Fruit fly (Drosophila melanogaster) whole organism, embryonic: ENCODE results near the gene waw.

ENCODE experiments used
- CG10267 ChIP-seq: fragments of 200-800 bp; sonication (Bioruptor generic); optimal IDR thresholded peaks from 2 replicates; lab custom pipeline; 2018; ENCODE audit warnings: missing biosample characterization, mild to moderate bottlenecking, missing genetic modification characterization, moderate library complexity
- CG1233 ChIP-seq: fragments of 200-800 bp; sonication (Bioruptor generic); optimal IDR thresholded peaks from 4 replicates; lab custom pipeline; 2018; ENCODE audit warnings: missing biosample characterization, mild to moderate bottlenecking, missing genetic modification characterization
- CG12942 ChIP-seq: fragments of 200-800 bp; sonication (Bioruptor generic); optimal IDR thresholded peaks from 3 replicates; lab custom pipeline; 2016; ENCODE audit warnings: missing biosample characterization, missing genetic modification characterization
- CG13123 ChIP-seq: fragments of 200-800 bp; sonication (Bioruptor generic); optimal IDR thresholded peaks from 2 replicates; lab custom pipeline; 2016; ENCODE audit warnings: missing biosample characterization, missing genetic modification characterization
- CG14667 ChIP-seq: fragments of 200-800 bp; sonication (Bioruptor generic); IDR thresholded peaks from 2 replicates; pipeline ENCODE4 v1.3.6; 2022; ENCODE audit warnings: missing biosample characterization, missing genetic modification characterization
- CG15011 ChIP-seq: fragments of 200-800 bp; sonication (Bioruptor generic); optimal IDR thresholded peaks from 3 replicates; lab custom pipeline; 2018; ENCODE audit warnings: missing biosample characterization, mild to moderate bottlenecking, missing genetic modification characterization
- CG1792 ChIP-seq: fragments of 200-800 bp; sonication (Bioruptor generic); optimal IDR thresholded peaks from 2 replicates; lab custom pipeline; 2016; ENCODE audit warnings: missing biosample characterization, missing genetic modification characterization
- CG32532 ChIP-seq: fragments of 200-800 bp; sonication (Bioruptor generic); IDR thresholded peaks from 2 replicates; pipeline ENCODE4 v1.3.6; 2022; ENCODE audit warnings: missing biosample characterization, missing genetic modification characterization
- CG4360 ChIP-seq: fragments of 200-800 bp; sonication (Bioruptor generic); IDR thresholded peaks from 2 replicates; pipeline ENCODE4 v1.3.6; 2022; ENCODE audit warnings: missing biosample characterization, missing genetic modification characterization
- CG6175 ChIP-seq: fragments of 200-800 bp; sonication (Bioruptor generic); IDR thresholded peaks from 3 replicates; pipeline ENCODE4 v1.3.6; 2022; ENCODE audit warnings: missing biosample characterization, missing genetic modification characterization
- CG6654 ChIP-seq: fragments of 200-800 bp; sonication (Bioruptor generic); optimal IDR thresholded peaks from 2 replicates; lab custom pipeline; 2017; ENCODE audit warnings: missing biosample characterization, mild to moderate bottlenecking, missing genetic modification characterization
- CG6689 ChIP-seq: fragments of 200-800 bp; sonication (Bioruptor generic); IDR thresholded peaks from 2 replicates; pipeline ENCODE4 v1.3.6; 2022; ENCODE audit warnings: missing biosample characterization, missing genetic modification characterization
- CG7357 ChIP-seq: fragments of 200-800 bp; sonication (Bioruptor generic); IDR thresholded peaks from 3 replicates; pipeline ENCODE4 v1.3.6; 2022; ENCODE audit warnings: missing biosample characterization, missing genetic modification characterization
- CG7745 ChIP-seq: fragments of 200-800 bp; sonication (Bioruptor generic); optimal IDR thresholded peaks from 2 replicates; lab custom pipeline; 2018; ENCODE audit warnings: missing biosample characterization, mild to moderate bottlenecking, missing genetic modification characterization, moderate library complexity
- CG7987 ChIP-seq: fragments of 200-800 bp; sonication (Bioruptor generic); optimal IDR thresholded peaks from 2 replicates; lab custom pipeline; 2018; ENCODE audit warnings: missing biosample characterization, mild to moderate bottlenecking, missing genetic modification characterization, moderate library complexity
- Doc2 ChIP-seq: fragments of 200-800 bp; sonication (Bioruptor generic); IDR thresholded peaks from 2 replicates; pipeline ENCODE4 v1.3.6; 2022; ENCODE audit warnings: missing biosample characterization, missing genetic modification characterization
- Fer2 ChIP-seq: fragments of 200-800 bp; sonication (Bioruptor generic); optimal IDR thresholded peaks from 2 replicates; lab custom pipeline; 2018; ENCODE audit warnings: missing biosample characterization, mild to moderate bottlenecking, missing genetic modification characterization, moderate library complexity
- Gsc ChIP-seq: fragments of 200-800 bp; sonication (Bioruptor generic); IDR thresholded peaks from 2 replicates; pipeline ENCODE4 v1.3.6; 2022; ENCODE audit warnings: missing biosample characterization, missing genetic modification characterization
- Hey ChIP-seq: fragments of 200-800 bp; sonication (Bioruptor generic); optimal IDR thresholded peaks from 3 replicates; lab custom pipeline; 2018; ENCODE audit warnings: missing biosample characterization, mild to moderate bottlenecking, missing genetic modification characterization
- Hmr ChIP-seq: fragments of 200-800 bp; sonication (Bioruptor generic); optimal IDR thresholded peaks from 3 replicates; lab custom pipeline; 2017; ENCODE audit warnings: mild to moderate bottlenecking, missing biosample characterization, missing genetic modification reagents, missing genetic modification characterization
- MESR4 ChIP-seq: fragments of 200-800 bp; sonication (Bioruptor generic); optimal IDR thresholded peaks from 2 replicates; lab custom pipeline; 2018; ENCODE audit warnings: missing biosample characterization, mild to moderate bottlenecking, missing genetic modification characterization, moderate library complexity
- Ravus ChIP-seq: fragments of 200-800 bp; sonication (Bioruptor generic); IDR thresholded peaks from 2 replicates; pipeline ENCODE4 v1.3.6; 2022; ENCODE audit warnings: missing biosample characterization, missing genetic modification characterization
- Six4 ChIP-seq: fragments of 200-800 bp; sonication (Bioruptor generic); optimal IDR thresholded peaks from 2 replicates; lab custom pipeline; 2016; ENCODE audit warnings: missing biosample characterization, missing genetic modification characterization
- YL-1 ChIP-seq: fragments of 200-800 bp; sonication (Bioruptor generic); optimal IDR thresholded peaks from 3 replicates; lab custom pipeline; 2017; ENCODE audit warnings: missing biosample characterization, mild to moderate bottlenecking, missing genetic modification characterization
- disco-r ChIP-seq: fragments of 200-800 bp; sonication (Bioruptor generic); optimal IDR thresholded peaks from 2 replicates; lab custom pipeline; 2016; ENCODE audit warnings: missing biosample characterization, missing genetic modification characterization
- en ChIP-seq: fragments of 200-800 bp; sonication (Bioruptor generic); optimal IDR thresholded peaks from 2 replicates; lab custom pipeline; 2016; ENCODE audit warnings: missing biosample characterization, missing genetic modification characterization
- esg ChIP-seq: fragments of 200-800 bp; sonication (Bioruptor generic); conservative IDR thresholded peaks from 2 replicates; pipeline ENCODE4 v1.3.6; 2022; ENCODE audit warnings: missing biosample characterization, missing genetic modification characterization
- ewg ChIP-seq: fragments of 200-800 bp; sonication (Bioruptor generic); optimal IDR thresholded peaks from 3 replicates; lab custom pipeline; 2017; ENCODE audit warnings: mild to moderate bottlenecking, missing biosample characterization, missing genetic modification reagents, missing genetic modification characterization
- fru ChIP-seq: fragments of >200 bp; optimal IDR thresholded peaks from 2 replicates; lab custom pipeline; 2017
- gce ChIP-seq: fragments of 200-800 bp; sonication (Bioruptor generic); IDR thresholded peaks from 3 replicates; pipeline ENCODE4 v1.3.6; 2022; ENCODE audit warnings: missing biosample characterization, missing genetic modification characterization
- ind ChIP-seq: fragments of 200-800 bp; sonication (Bioruptor generic); optimal IDR thresholded peaks from 3 replicates; lab custom pipeline; 2016; ENCODE audit warnings: missing biosample characterization, missing genetic modification characterization
- jing ChIP-seq: fragments of 200-800 bp; sonication (Bioruptor generic); optimal IDR thresholded peaks from 2 replicates; lab custom pipeline; 2018; ENCODE audit warnings: missing biosample characterization, mild to moderate bottlenecking, missing genetic modification characterization
- kah ChIP-seq: fragments of 200-800 bp; sonication (Bioruptor generic); optimal IDR thresholded peaks from 2 replicates; lab custom pipeline; 2018; ENCODE audit warnings: missing biosample characterization, mild to moderate bottlenecking, missing genetic modification characterization
- nerfin-2 ChIP-seq: fragments of 200-800 bp; sonication (Bioruptor generic); IDR thresholded peaks from 2 replicates; pipeline ENCODE4 v1.3.6; 2022; ENCODE audit warnings: missing biosample characterization, missing genetic modification characterization; ENCODE audit not compliant: partially characterized antibody
- peb ChIP-seq: fragments of 200-800 bp; sonication (Bioruptor generic); IDR thresholded peaks from 2 replicates; pipeline ENCODE4 v1.3.6; 2022; ENCODE audit warnings: missing biosample characterization, missing genetic modification characterization
- pfk ChIP-seq: fragments of 200-800 bp; sonication (Bioruptor generic); optimal IDR thresholded peaks from 2 replicates; lab custom pipeline; 2018; ENCODE audit warnings: missing biosample characterization, mild to moderate bottlenecking, missing genetic modification characterization, moderate library complexity
- phol ChIP-seq: fragments of 200-800 bp; sonication (Bioruptor generic); optimal IDR thresholded peaks from 3 replicates; lab custom pipeline; 2018; ENCODE audit warnings: missing biosample characterization, mild to moderate bottlenecking, missing genetic modification characterization, moderate library complexity
- ranshi ChIP-seq: fragments of 200-800 bp; sonication (Bioruptor generic); IDR thresholded peaks from 2 replicates; pipeline ENCODE4 v1.3.6; 2022; ENCODE audit warnings: missing biosample characterization, missing genetic modification characterization
- repo ChIP-seq: fragments of 200-800 bp; sonication (Bioruptor generic); optimal IDR thresholded peaks from 2 replicates; lab custom pipeline; 2016; ENCODE audit warnings: missing biosample characterization, missing genetic modification characterization
- ro ChIP-seq: fragments of 200-800 bp; sonication (Bioruptor generic); IDR thresholded peaks from 2 replicates; pipeline ENCODE4 v1.3.6; 2022; ENCODE audit warnings: missing biosample characterization, missing genetic modification characterization
- slbo ChIP-seq: fragments of 200-800 bp; sonication (Bioruptor generic); IDR thresholded peaks from 2 replicates; pipeline ENCODE4 v1.3.6; 2022; ENCODE audit warnings: missing biosample characterization, missing genetic modification characterization
- stwl ChIP-seq: fragments of 200-800 bp; sonication (Bioruptor generic); optimal IDR thresholded peaks from 3 replicates; lab custom pipeline; 2018; ENCODE audit warnings: missing biosample characterization, mild to moderate bottlenecking, missing genetic modification characterization, moderate library complexity
- zen ChIP-seq: fragments of 200-800 bp; sonication (Bioruptor generic); optimal IDR thresholded peaks from 3 replicates; lab custom pipeline; 2018; ENCODE audit warnings: missing biosample characterization, mild to moderate bottlenecking, missing genetic modification characterization, moderate library complexity

Gene waw

dm6 chrX:21345036-21345500 lies 17.8 kb upstream of the waw start, which contains the start of gene dod (continued):
- TF ChIP-seq phol (tag; lab: Kevin White, UChicago): peak; percentile 74
- TF ChIP-seq ind: peak; percentile 34
- peak; percentile 25 for TF ChIP-seq CG1792 (GFP tag; lab: Kevin White, UChicago)
- TF ChIP-seq disco-r (GFP tag; lab: Kevin White, UChicago): no peak
- no peak for TF ChIP-seq Doc2 (GFP tag; lab: Robert Waterston, UW)
- TF ChIP-seq ro (GFP tag; lab: Robert Waterston, UW): no peak
- TF ChIP-seq CG15011 (GFP tag; lab: Kevin White, UChicago): no peak
- no peak for TF ChIP-seq Gsc (GFP tag; lab: Robert Waterston, UW)
- TF ChIP-seq CG7357 (GFP tag; lab: Robert Waterston, UW): no peak
- TF ChIP-seq CG6175: no peak
- TF ChIP-seq kah (GFP tag; lab: Kevin White, UChicago): no peak
- TF ChIP-seq CG10267 (tag; lab: Kevin White, UChicago): peak; percentile 59
- no peak for TF ChIP-seq Hmr (GFP tag; lab: Kevin White, UChicago)
- peak; percentile 26; the same call in 1 of the 3 replicates for TF ChIP-seq gce (GFP tag; lab: Robert Waterston, UW)
- TF ChIP-seq CG1233 (GFP tag; lab: Kevin White, UChicago): no peak
- no peak for TF ChIP-seq Ravus (GFP tag; lab: Robert Waterston, UW)
- TF ChIP-seq ranshi (GFP tag; lab: Robert Waterston, UW): peak; percentile 15; the same call in 1 of the 2 replicates
- peak; percentile 15 for TF ChIP-seq ewg
- no peak for TF ChIP-seq CG13123 (GFP tag; lab: Kevin White, UChicago)
- TF ChIP-seq CG12942 (GFP tag; lab: Kevin White, UChicago): peak; percentile 47
- TF ChIP-seq CG4360 (GFP tag; lab: Robert Waterston, UW): no peak
- no peak for TF ChIP-seq CG14667 (GFP tag; lab: Robert Waterston, UW)
- TF ChIP-seq en (GFP tag; lab: Kevin White, UChicago): no peak
- peak; percentile 69 for TF ChIP-seq CG32532 (GFP tag; lab: Robert Waterston, UW)
- TF ChIP-seq CG7987: no peak
- no peak for TF ChIP-seq Fer2 (tag; lab: Kevin White, UChicago)
- TF ChIP-seq CG6689 (GFP tag; lab: Robert Waterston, UW): 0 out of 2 replicates have a peak, but pooled peaks have one; percentile 8
- no peak for TF ChIP-seq Six4 (GFP tag; lab: Kevin White, UChicago)
- TF ChIP-seq fru (lab: Kevin White, UChicago): no peak
- TF ChIP-seq jing (GFP tag; lab: Kevin White, UChicago): no peak
- TF ChIP-seq peb: no peak
- TF ChIP-seq stwl (tag; lab: Kevin White, UChicago): peak; percentile 70
- no peak for TF ChIP-seq pfk
- peak; percentile 78 for TF ChIP-seq zen (tag; lab: Kevin White, UChicago)
- TF ChIP-seq CG7745 (tag; lab: Kevin White, UChicago): no peak
- TF ChIP-seq CG6654 (GFP tag; lab: Kevin White, UChicago): no peak
- peak; percentile 70 for TF ChIP-seq nerfin-2 (GFP tag; lab: Robert Waterston, UW)
- no peak for TF ChIP-seq esg
- TF ChIP-seq slbo (GFP tag; lab: Robert Waterston, UW): peak; percentile 72
- peak; percentile 79 for TF ChIP-seq MESR4
- TF ChIP-seq repo: no peak
- no peak for TF ChIP-seq Hey
- peak; percentile 82 for TF ChIP-seq YL-1 (GFP tag; lab: Kevin White, UChicago)
